Fruit fly (Drosophila melanogaster) whole organism, adult: ENCODE results near the gene CG3823.

Experiments used
- CG11617 ChIP-seq: fragments of 200-800 bp; sonication (Bioruptor generic); optimal IDR thresholded peaks from 2 replicates; lab custom pipeline; 2017; ENCODE audit warnings: mild to moderate bottlenecking, missing biosample characterization, missing genetic modification reagents, missing genetic modification characterization
- CG12768 ChIP-seq: fragments of 200-800 bp; sonication (Bioruptor generic); optimal IDR thresholded peaks from 2 replicates; lab custom pipeline; 2017; ENCODE audit warnings: missing biosample characterization, missing genetic modification characterization, mild to moderate bottlenecking, moderate library complexity, missing genetic modification reagents
- CG14711 ChIP-seq: fragments of 200-800 bp; sonication (Bioruptor generic); optimal IDR thresholded peaks from 2 replicates; lab custom pipeline; 2018; ENCODE audit warnings: missing biosample characterization, mild to moderate bottlenecking, missing genetic modification characterization, moderate library complexity
- CG1620 ChIP-seq: fragments of 200-800 bp; sonication (Bioruptor generic); optimal IDR thresholded peaks from 2 replicates; lab custom pipeline; 2016; ENCODE audit warnings: missing biosample characterization, missing genetic modification characterization
- CG33017 ChIP-seq: fragments of 200-800 bp; sonication (Bioruptor generic); optimal IDR thresholded peaks from 2 replicates; lab custom pipeline; 2018; ENCODE audit warnings: missing biosample characterization, mild to moderate bottlenecking, missing genetic modification characterization, moderate library complexity
- CG5204 ChIP-seq: fragments of 200-800 bp; sonication (Bioruptor generic); optimal IDR thresholded peaks from 2 replicates; lab custom pipeline; 2016; ENCODE audit warnings: missing biosample characterization, missing genetic modification characterization
- CG7045 ChIP-seq: fragments of 200-800 bp; sonication (Bioruptor generic); optimal IDR thresholded peaks from 2 replicates; lab custom pipeline; 2017; ENCODE audit warnings: missing biosample characterization, mild to moderate bottlenecking, missing genetic modification characterization
- CG7101 ChIP-seq: fragments of 200-800 bp; sonication (Bioruptor generic); optimal IDR thresholded peaks from 2 replicates; lab custom pipeline; 2018; ENCODE audit warnings: missing biosample characterization, mild to moderate bottlenecking, missing genetic modification characterization, moderate library complexity
- Clk ChIP-seq: fragments of 200-800 bp; sonication (Bioruptor generic); optimal IDR thresholded peaks from 2 replicates; lab custom pipeline; 2017; ENCODE audit warnings: missing biosample characterization, missing genetic modification characterization
- Crg-1 ChIP-seq: fragments of 200-800 bp; sonication (Bioruptor generic); optimal IDR thresholded peaks from 2 replicates; lab custom pipeline; 2016; ENCODE audit warnings: missing biosample characterization, missing genetic modification characterization
- Hr96 ChIP-seq: fragments of 200-800 bp; sonication (Bioruptor generic); optimal IDR thresholded peaks from 2 replicates; lab custom pipeline; 2016; ENCODE audit warnings: missing biosample characterization, missing genetic modification characterization
- Mnt ChIP-seq: fragments of 200-800 bp; sonication (Bioruptor generic); optimal IDR thresholded peaks from 2 replicates; lab custom pipeline; 2016; ENCODE audit warnings: missing biosample characterization, mild to moderate bottlenecking, missing genetic modification characterization
- bab1 ChIP-seq: fragments of 200-800 bp; sonication (Bioruptor generic); optimal IDR thresholded peaks from 3 replicates; lab custom pipeline; 2019; ENCODE audit warnings: missing biosample characterization, mild to moderate bottlenecking, missing genetic modification characterization, moderate library complexity
- cic ChIP-seq: fragments of 200-800 bp; sonication (Bioruptor generic); optimal IDR thresholded peaks from 2 replicates; lab custom pipeline; 2017; ENCODE audit warnings: missing biosample characterization, mild to moderate bottlenecking, missing genetic modification characterization, moderate library complexity
- cnc ChIP-seq, 2 experiments: fragments of >200 bp; optimal IDR thresholded peaks; 2 replicates each; lab custom pipeline; 2017
- kay ChIP-seq: fragments of 200-800 bp; sonication (Bioruptor generic); peaks from one replicate; lab custom pipeline; 2016; ENCODE audit warnings: missing biosample characterization, missing genetic modification characterization, borderline replicate concordance
- ovo ChIP-seq: fragments of 200-800 bp; sonication (Bioruptor generic); optimal IDR thresholded peaks from 2 replicates; lab custom pipeline; 2016; ENCODE audit warnings: missing biosample characterization, missing genetic modification characterization
- pad ChIP-seq: fragments of 200-800 bp; sonication (Bioruptor generic); optimal IDR thresholded peaks from 3 replicates; lab custom pipeline; 2017; ENCODE audit warnings: missing biosample characterization, missing genetic modification characterization, mild to moderate bottlenecking, moderate library complexity, missing genetic modification reagents
- tj ChIP-seq: fragments of 200-800 bp; sonication (Bioruptor generic); optimal IDR thresholded peaks from 3 replicates; lab custom pipeline; 2017; ENCODE audit warnings: missing biosample characterization, mild to moderate bottlenecking, missing genetic modification characterization, moderate library complexity
- toe ChIP-seq: fragments of 200-800 bp; sonication (Bioruptor generic); optimal IDR thresholded peaks from 2 replicates; lab custom pipeline; 2016; ENCODE audit warnings: missing biosample characterization, missing genetic modification characterization

Gene CG3823

DNA sequence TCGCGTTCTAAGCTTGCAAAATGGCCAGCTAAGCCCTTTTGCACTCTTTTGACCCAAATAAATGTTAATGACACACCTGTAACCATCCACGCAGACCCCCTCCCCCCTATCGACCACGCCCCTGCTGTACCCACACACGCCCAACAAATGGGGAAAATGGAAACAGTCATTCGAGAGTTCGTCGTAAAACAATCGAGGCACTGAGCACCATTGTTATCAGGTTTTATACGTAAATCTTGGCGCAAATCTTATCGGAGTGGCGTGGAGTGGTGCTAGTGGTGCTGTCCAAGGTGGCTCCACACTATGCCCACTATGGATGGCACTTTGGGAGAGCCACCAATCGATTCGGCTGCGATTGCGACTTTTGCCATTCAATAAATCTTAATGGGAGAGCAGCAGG is 39.3 kb upstream of the CG3823 start:
- TF ChIP-seq CG7045 (GFP tag; lab: Kevin White, UChicago) (no peak), pad (GFP tag; lab: Kevin White, UChicago) (no peak), kay (no peak), toe (GFP tag; lab: Kevin White, UChicago) (no peak), ovo (no peak), cic (peak; percentile 12), tj (GFP tag; lab: Kevin White, UChicago) (peak; percentile 50), Clk (GFP tag; lab: Kevin White, UChicago) (no peak), Mnt (GFP tag; lab: Kevin White, UChicago) (no peak), CG5204 (GFP tag; lab: Kevin White, UChicago) (no peak), Hr96 (GFP tag; lab: Kevin White, UChicago) (no peak)

DNA sequence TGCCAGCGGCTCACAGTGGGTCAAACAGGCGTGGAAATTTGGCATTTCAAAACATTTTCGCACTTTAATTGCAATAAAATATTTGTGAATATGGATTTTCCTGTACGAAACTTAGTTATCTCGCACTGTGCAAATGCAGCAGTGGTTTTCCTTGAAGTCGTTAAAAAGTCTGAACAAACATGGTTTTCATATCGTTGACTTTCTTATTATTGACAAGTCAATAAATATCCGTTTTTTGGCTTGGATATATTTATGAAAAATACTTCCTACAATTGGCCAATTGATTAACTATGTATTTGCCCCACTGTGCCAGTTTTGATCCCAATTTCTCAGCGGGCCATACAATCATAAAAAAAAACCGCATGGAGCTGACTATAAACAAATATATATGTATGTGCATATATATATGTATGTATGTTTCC is 38.3 kb upstream of the CG3823 start:
- TF ChIP-seq CG5204 (GFP tag; lab: Kevin White, UChicago) (peak; percentile 60), Crg-1 (GFP tag; lab: Kevin White, UChicago) (peak; percentile 84), CG12768 (GFP tag; lab: Kevin White, UChicago) (peak; percentile 41), CG33017 (tag; lab: Kevin White, UChicago) (peak; percentile 68), CG7045 (GFP tag; lab: Kevin White, UChicago) (peak; percentile 69), Hr96 (GFP tag; lab: Kevin White, UChicago) (no peak), Clk (GFP tag; lab: Kevin White, UChicago) (peak; percentile 48), pad (GFP tag; lab: Kevin White, UChicago) (peak; percentile 62), cnc (optimal IDR thresholded peaks at IDR 0.05; lab: Kevin White, UChicago) (no peak), toe (GFP tag; lab: Kevin White, UChicago) (peak; percentile 45), cic (no peak), CG11617 (peak; percentile 93), ovo (peak; percentile 56), kay (no peak), CG7101 (tag; lab: Kevin White, UChicago) (peak; percentile 86), bab1 (peak; percentile 95), Mnt (GFP tag; lab: Kevin White, UChicago) (peak; percentile 78), CG14711 (peak; percentile 79), tj (GFP tag; lab: Kevin White, UChicago) (peak; percentile 72), CG1620 (GFP tag; lab: Kevin White, UChicago) (peak; percentile 86)

DNA sequence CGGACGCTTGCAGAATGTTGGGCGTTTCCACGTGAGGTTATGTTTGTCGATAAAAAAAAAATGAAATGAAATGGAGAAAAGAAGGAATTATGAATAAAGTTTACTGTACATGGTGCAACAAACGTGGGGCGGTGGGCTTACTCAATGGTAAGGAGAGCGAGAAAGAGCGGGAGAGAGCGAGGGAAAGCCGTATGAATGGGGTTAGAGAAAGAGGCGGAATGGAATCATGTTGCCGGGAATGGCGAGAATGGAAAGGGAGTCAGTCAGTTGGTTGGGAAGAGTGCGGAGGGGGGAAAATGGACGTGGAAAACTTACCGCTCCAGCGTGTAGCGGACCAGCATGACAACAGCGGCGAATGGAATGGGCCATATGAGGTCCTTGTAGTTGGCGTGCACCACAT is 37.7 kb upstream of the CG3823 start:
- TF ChIP-seq pad (GFP tag; lab: Kevin White, UChicago) (peak; percentile 60), CG12768 (GFP tag; lab: Kevin White, UChicago) (no peak)

DNA sequence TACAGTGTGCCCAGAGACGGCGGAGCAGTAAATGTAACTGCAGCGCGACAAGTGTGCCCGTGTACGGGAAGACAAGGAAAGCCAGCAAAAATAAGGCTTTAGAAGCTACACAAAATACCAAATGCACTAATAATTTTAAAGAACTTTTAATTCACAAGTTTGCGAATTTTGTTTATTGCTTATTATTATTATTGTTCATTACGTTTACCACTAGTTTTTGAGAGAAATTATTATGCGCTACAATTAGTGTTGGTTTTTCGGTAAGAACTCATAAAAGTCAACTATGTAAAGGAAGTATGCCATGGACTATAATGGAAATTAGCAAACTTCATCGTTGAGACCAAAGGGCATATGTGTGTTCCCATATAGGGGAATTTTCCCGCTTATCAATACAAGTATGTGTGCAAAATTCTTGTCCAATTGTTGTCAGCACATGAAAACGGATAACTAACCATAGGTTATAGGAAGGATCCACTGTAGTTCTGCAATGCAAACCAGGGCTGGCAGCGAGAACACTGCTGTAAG is 36.5 kb upstream of the CG3823 start, which contains the start of gene schlank:
schlank (minus strand) TSS at position 42 of the 525 bp plus-strand sequence.
- peak; percentile 46 for TF ChIP-seq CG7101 (tag; lab: Kevin White, UChicago)
- peak; percentile 43 for TF ChIP-seq Crg-1 (GFP tag; lab: Kevin White, UChicago)
- peak; percentile 33 for TF ChIP-seq CG1620 (GFP tag; lab: Kevin White, UChicago)
- TF ChIP-seq pad (GFP tag; lab: Kevin White, UChicago), result peak; percentile 25
- peak; percentile 30 for TF ChIP-seq ovo
- peak; percentile 36 for TF ChIP-seq CG12768 (GFP tag; lab: Kevin White, UChicago)
- TF ChIP-seq CG11617, result peak; percentile 44
- no peak for TF ChIP-seq Clk (GFP tag; lab: Kevin White, UChicago)
- TF ChIP-seq cnc (optimal IDR thresholded peaks at IDR 0.05; lab: Kevin White, UChicago), result no peak
- TF ChIP-seq CG5204 (GFP tag; lab: Kevin White, UChicago), result no peak
- peak; percentile 67 for TF ChIP-seq toe (GFP tag; lab: Kevin White, UChicago)

DNA sequence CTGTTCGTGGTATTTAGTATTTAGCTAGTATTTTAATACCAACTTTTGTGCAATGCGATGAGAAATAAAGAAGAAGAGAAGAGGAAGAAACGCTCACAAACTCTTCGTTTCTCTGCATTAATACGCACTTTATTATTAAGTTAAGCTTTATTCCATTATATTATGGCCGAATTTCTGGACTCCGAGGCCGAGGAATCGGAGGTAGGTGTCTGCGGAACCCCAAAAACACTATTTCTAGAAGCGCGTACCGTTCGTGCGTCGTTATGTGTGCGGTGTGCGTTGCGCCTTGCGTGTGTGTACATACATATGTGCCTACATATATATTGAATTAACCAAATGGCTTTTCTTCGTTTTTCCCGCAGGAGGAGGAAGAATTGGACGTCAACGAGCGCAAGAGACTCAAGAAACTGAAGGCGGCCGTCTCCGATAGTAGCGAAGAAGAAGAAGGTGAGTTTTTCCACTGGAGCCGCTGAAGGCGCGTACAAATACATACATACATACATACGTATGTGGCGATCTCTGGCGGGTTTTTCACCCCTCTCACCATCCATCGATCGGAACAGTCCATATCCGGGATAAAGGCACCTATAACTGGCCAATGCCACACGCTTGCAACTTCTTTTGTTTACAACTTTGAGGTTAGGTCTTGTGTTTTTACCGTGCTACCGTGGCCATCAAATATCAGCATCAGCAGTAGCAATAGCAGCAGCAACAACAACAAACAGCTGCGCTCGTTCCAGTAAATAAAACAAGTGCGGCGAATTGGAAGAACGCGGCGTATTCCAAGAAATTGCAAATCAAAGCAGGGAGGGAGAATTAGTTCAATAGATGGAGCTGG is 35.8 kb upstream of the CG3823 start, which contains the start of gene Spt6:
Spt6 (plus strand) TSS at position 53 of the 838 bp plus-strand sequence.
- TF ChIP-seq Mnt (GFP tag; lab: Kevin White, UChicago), result no peak
- TF ChIP-seq cnc (optimal IDR thresholded peaks at IDR 0.05; lab: Kevin White, UChicago), result no peak
- no peak for TF ChIP-seq CG5204 (GFP tag; lab: Kevin White, UChicago)
- no peak for TF ChIP-seq bab1
- TF ChIP-seq ovo, result no peak
- peak; percentile 87 for TF ChIP-seq tj (GFP tag; lab: Kevin White, UChicago)
- TF ChIP-seq pad (GFP tag; lab: Kevin White, UChicago), result no peak
- no peak for TF ChIP-seq CG11617

DNA sequence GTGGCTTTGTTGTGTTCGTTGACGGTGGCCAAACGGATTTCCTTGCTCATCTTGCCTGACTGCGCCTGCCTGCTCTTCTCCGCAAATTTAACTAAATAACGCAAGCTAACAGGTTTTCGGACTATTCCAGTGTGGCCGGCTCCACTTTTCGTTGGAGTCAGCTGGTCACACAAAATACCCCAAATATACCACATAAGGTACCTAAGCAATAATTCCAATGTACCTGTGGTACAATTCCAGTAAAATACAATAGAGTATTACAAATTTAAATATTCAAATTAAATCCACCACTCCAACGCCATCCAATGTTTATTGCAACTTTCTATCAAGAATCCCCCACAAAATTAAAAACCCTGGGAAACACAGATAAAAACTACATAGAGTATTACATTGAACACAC is 27.2 kb upstream of the CG3823 start, which contains the start of gene CG3566:
CG3566 (minus strand) TSS at position 135 of the 400 bp plus-strand sequence.
- no peak for TF ChIP-seq CG1620 (GFP tag; lab: Kevin White, UChicago)
- peak; percentile 17 for TF ChIP-seq tj (GFP tag; lab: Kevin White, UChicago)
- no peak for TF ChIP-seq CG7101 (tag; lab: Kevin White, UChicago)
- no peak for TF ChIP-seq CG11617
- TF ChIP-seq pad (GFP tag; lab: Kevin White, UChicago), result no peak
- TF ChIP-seq Clk (GFP tag; lab: Kevin White, UChicago), result no peak
- TF ChIP-seq Hr96 (GFP tag; lab: Kevin White, UChicago), result no peak
- TF ChIP-seq toe (GFP tag; lab: Kevin White, UChicago), result no peak
- TF ChIP-seq CG33017 (tag; lab: Kevin White, UChicago), result no peak
- TF ChIP-seq ovo, result peak; percentile 11
- TF ChIP-seq Mnt (GFP tag; lab: Kevin White, UChicago), result peak; percentile 48
- no peak for TF ChIP-seq CG5204 (GFP tag; lab: Kevin White, UChicago)
- peak; percentile 3 for TF ChIP-seq CG14711
- no peak for TF ChIP-seq cnc (optimal IDR thresholded peaks at IDR 0.05; lab: Kevin White, UChicago)
- no peak for TF ChIP-seq CG12768 (GFP tag; lab: Kevin White, UChicago)
- no peak for TF ChIP-seq cic
- TF ChIP-seq bab1, result peak; percentile 47
- TF ChIP-seq Crg-1 (GFP tag; lab: Kevin White, UChicago), result no peak
- TF ChIP-seq kay, result peak; percentile 55
- TF ChIP-seq CG7045 (GFP tag; lab: Kevin White, UChicago), result no peak
